Worm (Caenorhabditis elegans): ENCODE measurements around the gene fbxb-55.

The fbxb-55 gene

ce11 chrIV:4093087-4093486 is 24.5 kb downstream of the fbxb-55 start (continued):
- TF ChIP-seq elt-3 (tag; optimal IDR thresholded peaks at IDR 0.05) (no peak), gmeb-1 (tag; optimal IDR thresholded peaks at IDR 0.05) (peak; percentile 67), skn-1 (tag; optimal IDR thresholded peaks at IDR 0.05) (no peak), egl-27 (tag; optimal IDR thresholded peaks at IDR 0.05) (peak; percentile 67), ztf-1 (GFP tag; conservative IDR thresholded peaks at IDR 0.05) (no peak), alr-1 (tag; optimal IDR thresholded peaks at IDR 0.05) (no peak), unc-55 (GFP tag; optimal IDR thresholded peaks at IDR 0.05) (peak; percentile 84), lin-13 (GFP tag; optimal IDR thresholded peaks at IDR 0.05) (peak; percentile 66), mdl-1 (tag; optimal IDR thresholded peaks at IDR 0.05) (peak in 1 of 2 experiments; percentile 58), unc-62 (GFP tag; optimal IDR thresholded peaks at IDR 0.05) (no peak), zag-1 (tag; optimal IDR thresholded peaks at IDR 0.05) (peak; percentile 54), blmp-1 (tag; optimal IDR thresholded peaks at IDR 0.05; ENCODE audit: insufficient read depth) (no peak), lin-39 (tag; optimal IDR thresholded peaks at IDR 0.05) (no peak), lsy-2 (tag; optimal IDR thresholded peaks at IDR 0.05) (peak; percentile 62 to 83)

ce11 chrIV:4094364-4094763 is 25.8 kb downstream of the fbxb-55 start:
- TF ChIP-seq unc-55 (GFP tag; optimal IDR thresholded peaks at IDR 0.05) = peak; percentile 0
- TF ChIP-seq aly-2 (tag; optimal IDR thresholded peaks at IDR 0.05) = no peak
- no peak for TF ChIP-seq nhr-25 (tag; optimal IDR thresholded peaks at IDR 0.05)

ce11 chrIV:4096940-4097339 is 28.4 kb downstream of the fbxb-55 start:
- TF ChIP-seq unc-39 (tag; optimal IDR thresholded peaks at IDR 0.05) (no peak), ceh-16 (tag; optimal IDR thresholded peaks at IDR 0.05) (no peak), nhr-129 (tag; optimal IDR thresholded peaks at IDR 0.05) (peak; percentile 26)

- TF ChIP-seq lsy-2 (tag; optimal IDR thresholded peaks at IDR 0.05) = peak in 1 of 2 experiments; percentile 13
- TF ChIP-seq mbf-1 (tag; optimal IDR thresholded peaks at IDR 0.05) = no peak
- TF ChIP-seq nhr-11 (tag; optimal IDR thresholded peaks at IDR 0.05) = no peak
- no peak for TF ChIP-seq nhr-77 (tag; optimal IDR thresholded peaks at IDR 0.05)
- TF ChIP-seq snpc-4 (tag; optimal IDR thresholded peaks at IDR 0.05) = no peak
- peak; percentile 10 for TF ChIP-seq nhr-129 (tag; optimal IDR thresholded peaks at IDR 0.05)
- TF ChIP-seq ama-1 (optimal IDR thresholded peaks at IDR 0.05) = no peak
- no peak for TF ChIP-seq skn-1 (tag; optimal IDR thresholded peaks at IDR 0.05)
- TF ChIP-seq unc-62 (GFP tag; optimal IDR thresholded peaks at IDR 0.05) = no peak
- no peak for TF ChIP-seq lin-13 (GFP tag; optimal IDR thresholded peaks at IDR 0.05)
- no peak for TF ChIP-seq ZK546.5 (tag; optimal IDR thresholded peaks at IDR 0.05)
- no peak for TF ChIP-seq mab-5 (tag; optimal IDR thresholded peaks at IDR 0.05)
- no peak for TF ChIP-seq ztf-4 (tag; optimal IDR thresholded peaks at IDR 0.05)
- TF ChIP-seq peb-1 (tag; optimal IDR thresholded peaks at IDR 0.05) = no peak
- TF ChIP-seq lin-39 (tag; optimal IDR thresholded peaks at IDR 0.05) = no peak
- no peak for TF ChIP-seq Y55F3AM.14 (GFP tag; optimal IDR thresholded peaks at IDR 0.05)
Observed at ce11 chrIV:4099773-4100172, 31.2 kb downstream of the fbxb-55 start.

ce11 chrIV:4102720-4103119 is 34.1 kb downstream of the fbxb-55 start, which contains the start of gene ubc-1:
TSS of gene ubc-1 (plus strand) at chrIV:4103020.
- TF ChIP-seq nhr-12 (tag; optimal IDR thresholded peaks at IDR 0.05) (no peak), aly-2 (tag; optimal IDR thresholded peaks at IDR 0.05) (no peak)

ce11 chrIV:4108767-4109166 is 40.2 kb downstream of the fbxb-55 start, which contains the start of gene C35B1.7:
TSS of gene C35B1.7 (plus strand) at chrIV:4109067.
- no peak for TF ChIP-seq nhr-6 (tag; optimal IDR thresholded peaks at IDR 0.05)
- no peak for TF ChIP-seq ztf-11 (tag; optimal IDR thresholded peaks at IDR 0.05)
- no peak for TF ChIP-seq ama-1 (optimal IDR thresholded peaks at IDR 0.05)
- TF ChIP-seq alr-1 (tag; optimal IDR thresholded peaks at IDR 0.05) = no peak
- TF ChIP-seq nhr-25 (tag; optimal IDR thresholded peaks at IDR 0.05) = no peak
- TF ChIP-seq nhr-237 (tag; optimal IDR thresholded peaks at IDR 0.05) = no peak
- no peak for TF ChIP-seq unc-39 (tag; optimal IDR thresholded peaks at IDR 0.05)
- TF ChIP-seq sem-4 (tag; optimal IDR thresholded peaks at IDR 0.05) = no peak
- no peak for TF ChIP-seq nhr-77 (tag; optimal IDR thresholded peaks at IDR 0.05)
- no peak for TF ChIP-seq blmp-1 (tag; optimal IDR thresholded peaks at IDR 0.05; ENCODE audit: insufficient read depth)
- TF ChIP-seq zag-1 (tag; optimal IDR thresholded peaks at IDR 0.05) = no peak
- no peak for TF ChIP-seq nhr-12 (tag; optimal IDR thresholded peaks at IDR 0.05)
- no peak for TF ChIP-seq ceh-16 (tag; optimal IDR thresholded peaks at IDR 0.05)
- TF ChIP-seq unc-62 (GFP tag; optimal IDR thresholded peaks at IDR 0.05) = no peak
- TF ChIP-seq R02D3.7 (tag; optimal IDR thresholded peaks at IDR 0.05) = no peak
